Worm (Caenorhabditis elegans) whole organism, midembryonic: ENCODE results near the gene klp-11.

Experiments
- T22C8.4 ChIP-seq: fragments of 200-800 bp; sonication (Bioruptor generic); IDR thresholded peaks from 2 replicates; pipeline ENCODE4 v1.3.6; 2022; ENCODE audit warnings: missing genetic modification characterization, missing compliant biosample characterization
- cog-1 ChIP-seq: sonication (generic microtip); optimal IDR thresholded peaks from 2 replicates; lab custom pipeline; 2016; ENCODE audit warnings: missing genetic modification characterization, missing compliant biosample characterization
- flt-1 ChIP-seq: fragments of 200-800 bp; sonication (Bioruptor generic); IDR thresholded peaks from 2 replicates; pipeline ENCODE4 v1.3.6; 2022; ENCODE audit warnings: missing genetic modification characterization, missing compliant biosample characterization
- klf-2 ChIP-seq: fragments of 200-800 bp; sonication (Bioruptor generic); conservative IDR thresholded peaks from 2 replicates; pipeline ENCODE4 v1.3.6; 2022; ENCODE audit warnings: missing genetic modification reagents, missing genetic modification characterization, missing compliant biosample characterization
- med-1 ChIP-seq: sonication (generic microtip); optimal IDR thresholded peaks from 2 replicates; lab custom pipeline; 2017; ENCODE audit warnings: missing genetic modification characterization, mild to moderate bottlenecking, missing compliant biosample characterization, antibody characterized with exemption, missing genetic modification reagents; ENCODE audit not compliant: insufficient read depth
- ref-1 ChIP-seq: fragments of 200-800 bp; sonication (Bioruptor generic); conservative IDR thresholded peaks from 2 replicates; pipeline ENCODE4 v1.3.6; 2022; ENCODE audit warnings: missing genetic modification reagents, missing genetic modification characterization, missing compliant biosample characterization
- tab-1 ChIP-seq: fragments of 200-800 bp; sonication (Bioruptor generic); IDR thresholded peaks from 2 replicates; pipeline ENCODE4 v1.3.6; 2022; ENCODE audit warnings: missing genetic modification characterization, missing compliant biosample characterization
- ztf-23 ChIP-seq: fragments of 200-800 bp; sonication (Bioruptor generic); IDR thresholded peaks from 2 replicates; pipeline ENCODE4 v1.3.6; 2022; ENCODE audit warnings: missing genetic modification reagents, missing genetic modification characterization, missing compliant biosample characterization
- ztf-29 ChIP-seq: fragments of 200-800 bp; sonication (Bioruptor generic); IDR thresholded peaks from 2 replicates; pipeline ENCODE4 v1.3.6; 2022; ENCODE audit warnings: missing genetic modification reagents, missing genetic modification characterization, missing compliant biosample characterization

The klp-11 gene

DNA sequence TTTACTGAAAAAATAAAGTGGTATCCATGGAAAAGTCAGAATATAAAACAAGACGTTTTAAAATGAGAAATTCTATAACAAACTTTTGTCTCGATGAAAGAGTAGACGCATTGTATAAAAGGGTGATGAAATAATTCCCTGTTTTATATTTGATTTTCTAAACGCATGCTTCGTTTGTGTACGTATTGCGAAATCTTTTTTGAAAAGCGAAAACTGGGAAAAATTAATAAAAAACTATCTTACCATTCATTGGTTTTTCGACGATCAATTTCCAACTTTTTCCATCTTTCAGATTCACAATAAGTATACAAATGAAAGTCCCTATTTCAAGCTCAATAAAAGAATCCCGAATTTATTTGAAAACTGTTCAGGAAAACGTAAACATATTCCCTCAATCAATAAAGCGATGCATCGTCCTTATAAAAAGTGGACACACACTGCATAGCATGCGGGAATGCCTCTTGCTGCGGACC, 23.0 kb upstream of the klp-11 start, which contains the start of gene C33D9.13:
TSS of gene C33D9.13 (minus strand) at position 423 of the 473 bp plus-strand sequence.
- TF ChIP-seq ref-1 (GFP tag; lab: Robert Waterston, UW) (no peak), flt-1 (no peak), ztf-23 (GFP tag; lab: Robert Waterston, UW) (no peak), cog-1 (tag; lab: Kevin White, UChicago) (no peak), med-1 (GFP tag; lab: Kevin White, UChicago) (no peak), T22C8.4 (no peak), tab-1 (GFP tag; lab: Robert Waterston, UW) (no peak), ztf-29 (no peak), klf-2 (GFP tag; lab: Robert Waterston, UW) (no peak)

DNA sequence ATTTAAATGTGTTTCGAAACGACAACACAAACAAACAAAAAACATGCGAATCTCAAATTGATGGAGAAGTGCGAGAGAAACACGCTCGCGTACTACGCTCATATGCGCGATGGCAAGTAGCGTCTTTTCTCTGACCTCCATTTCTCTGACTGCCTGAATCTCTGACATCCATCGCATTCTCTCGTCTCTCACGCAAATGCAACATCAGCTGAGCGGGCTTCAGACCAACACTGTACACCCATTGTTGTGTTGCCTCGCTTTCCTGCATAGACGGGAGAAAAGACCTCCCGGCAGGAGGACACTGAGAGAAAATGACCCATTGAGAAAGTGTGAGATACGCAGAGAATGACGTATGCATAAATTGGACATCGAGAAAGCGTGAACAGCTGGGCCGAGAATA, 20.3 kb upstream of the klp-11 start:
- no peak for TF ChIP-seq ztf-23 (GFP tag; lab: Robert Waterston, UW)
- no peak for TF ChIP-seq klf-2 (GFP tag; lab: Robert Waterston, UW)
- no peak for TF ChIP-seq ref-1 (GFP tag; lab: Robert Waterston, UW)
- TF ChIP-seq ztf-29, result peak; percentile 92
- peak; percentile 93 for TF ChIP-seq cog-1 (tag; lab: Kevin White, UChicago)
- TF ChIP-seq tab-1 (GFP tag; lab: Robert Waterston, UW), result 0 out of 2 replicates have a peak, but pooled peaks have one; percentile 51
- TF ChIP-seq med-1 (GFP tag; lab: Kevin White, UChicago), result no peak
- TF ChIP-seq T22C8.4, result no peak
- peak; percentile 73 for TF ChIP-seq flt-1

DNA sequence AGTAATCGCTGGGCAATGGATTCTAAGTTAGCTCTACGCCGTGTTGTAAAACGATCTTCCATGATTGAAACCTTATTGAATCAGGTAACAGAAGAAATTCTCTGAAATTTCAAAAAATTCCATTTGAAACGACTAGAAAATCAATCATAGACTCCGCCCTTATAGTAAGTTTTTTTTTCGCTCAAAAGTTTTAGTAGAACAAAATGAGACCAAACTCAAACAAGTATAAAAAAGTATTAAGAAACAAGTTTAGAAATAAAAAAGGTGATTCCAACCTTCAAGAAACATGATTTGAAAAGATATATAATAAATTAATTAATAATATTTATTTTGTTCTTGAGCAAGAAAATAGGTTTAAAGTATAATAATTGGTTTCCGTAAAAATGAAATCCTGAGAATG, 16.2 kb upstream of the klp-11 start, which contains the start of gene C33D9.6:
TSS of gene C33D9.6 (minus strand) at position 101 of the 400 bp plus-strand sequence.
- no peak for TF ChIP-seq ztf-23 (GFP tag; lab: Robert Waterston, UW)
- TF ChIP-seq flt-1, result no peak
- no peak for TF ChIP-seq T22C8.4
- no peak for TF ChIP-seq tab-1 (GFP tag; lab: Robert Waterston, UW)
- no peak for TF ChIP-seq med-1 (GFP tag; lab: Kevin White, UChicago)
- no peak for TF ChIP-seq cog-1 (tag; lab: Kevin White, UChicago)
- no peak for TF ChIP-seq ref-1 (GFP tag; lab: Robert Waterston, UW)
- no peak for TF ChIP-seq klf-2 (GFP tag; lab: Robert Waterston, UW)
- no peak for TF ChIP-seq ztf-29

- TF ChIP-seq cog-1 (tag; lab: Kevin White, UChicago), result no peak
- no peak for TF ChIP-seq ref-1 (GFP tag; lab: Robert Waterston, UW)
- TF ChIP-seq ztf-23 (GFP tag; lab: Robert Waterston, UW), result no peak
- TF ChIP-seq med-1 (GFP tag; lab: Kevin White, UChicago), result no peak
- no peak for TF ChIP-seq tab-1 (GFP tag; lab: Robert Waterston, UW)
- TF ChIP-seq ztf-29, result no peak
- no peak for TF ChIP-seq klf-2 (GFP tag; lab: Robert Waterston, UW)
- no peak for TF ChIP-seq flt-1
- TF ChIP-seq T22C8.4, result no peak
Observed at ce11 chrIV:8772800-8773256, 11.0 kb upstream of the klp-11 start, which contains the start of gene F20C5.6. F20C5.6 (minus strand) TSS chrIV:8773206.

DNA sequence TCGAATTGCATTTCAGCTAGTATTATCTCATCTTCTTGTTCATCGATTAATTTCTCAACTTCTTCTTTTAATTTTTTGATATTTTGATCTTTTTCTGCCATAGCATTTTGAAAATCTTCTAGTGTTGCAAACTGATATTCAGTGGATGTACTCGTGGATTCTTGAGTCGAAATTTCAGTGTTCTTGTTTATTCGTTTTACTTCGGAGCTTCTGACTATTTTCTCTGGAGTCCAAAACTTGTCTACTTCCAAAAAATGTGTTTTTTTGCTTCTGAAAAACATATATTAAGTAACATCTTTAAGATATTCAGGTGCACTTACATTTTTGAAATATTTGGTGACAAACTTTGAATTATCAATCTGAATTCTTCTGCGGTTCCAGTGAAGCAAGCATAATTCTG, 7.7 kb upstream of the klp-11 start, which contains the start of gene F20C5.5:
TSS of gene F20C5.5 (minus strand) at position 101 of the 400 bp plus-strand sequence.
- TF ChIP-seq cog-1 (tag; lab: Kevin White, UChicago) (no peak), flt-1 (no peak), T22C8.4 (no peak), med-1 (GFP tag; lab: Kevin White, UChicago) (no peak), ref-1 (GFP tag; lab: Robert Waterston, UW) (no peak), ztf-29 (no peak), tab-1 (GFP tag; lab: Robert Waterston, UW) (no peak), ztf-23 (GFP tag; lab: Robert Waterston, UW) (no peak), klf-2 (GFP tag; lab: Robert Waterston, UW) (no peak)

DNA sequence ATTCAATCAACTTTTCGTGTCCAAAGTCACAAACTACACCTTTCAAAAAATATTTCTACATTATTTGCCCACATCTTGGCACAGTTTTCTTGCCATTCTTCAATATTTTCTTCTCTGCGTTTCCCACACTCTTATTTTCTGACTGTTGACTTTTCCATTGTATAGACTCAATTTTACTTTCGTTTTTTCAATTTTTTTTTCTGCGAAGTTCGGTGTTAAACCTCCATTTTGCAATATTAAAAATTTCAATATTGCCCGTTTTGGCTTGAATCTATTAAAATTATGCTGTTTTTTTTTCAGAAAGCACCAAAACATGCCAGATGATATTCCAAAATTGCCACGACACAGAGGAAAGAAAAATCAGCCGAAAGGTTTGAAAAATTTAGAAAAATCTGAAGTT, 2.7 kb upstream of the klp-11 start, which contains the start of gene cdc-50.B:
TSS of gene cdc-50.B (plus strand) at position 301 of the 400 bp plus-strand sequence.
- TF ChIP-seq T22C8.4, result no peak

DNA sequence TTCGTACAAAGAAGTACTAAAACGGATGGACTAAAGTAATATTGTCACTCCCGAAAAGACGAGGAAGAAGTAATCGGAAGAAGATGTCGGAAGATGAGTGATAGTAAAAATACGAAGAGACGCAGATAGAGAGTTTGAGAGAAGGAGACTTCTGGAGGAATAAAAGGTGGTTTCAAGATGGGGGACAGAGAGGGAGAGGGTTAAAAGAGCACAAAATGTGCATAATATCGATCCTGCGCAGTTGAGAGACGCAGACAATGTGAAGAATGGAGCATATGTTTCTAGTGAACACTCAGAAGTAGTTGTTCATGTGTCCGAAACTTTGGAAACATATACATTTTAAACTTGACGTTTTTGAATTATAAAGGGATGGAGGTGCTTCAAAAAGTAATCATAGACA, 605 bp upstream of the klp-11 start:
- TF ChIP-seq med-1 (GFP tag; lab: Kevin White, UChicago) (no peak), T22C8.4 (peak; percentile 74), cog-1 (tag; lab: Kevin White, UChicago) (peak; percentile 47)

ce11 chrIV:8758620-8759019, 3.2 kb downstream of the klp-11 start:
- TF ChIP-seq tab-1 (GFP tag; lab: Robert Waterston, UW) (no peak), klf-2 (GFP tag; lab: Robert Waterston, UW) (no peak), ref-1 (GFP tag; lab: Robert Waterston, UW) (no peak)

ce11 chrIV:8757729-8758128, 4.1 kb downstream of the klp-11 start:
- TF ChIP-seq med-1 (GFP tag; lab: Kevin White, UChicago) (no peak), tab-1 (GFP tag; lab: Robert Waterston, UW) (no peak), ztf-29 (no peak), T22C8.4 (no peak), klf-2 (GFP tag; lab: Robert Waterston, UW) (no peak), flt-1 (no peak), ref-1 (GFP tag; lab: Robert Waterston, UW) (no peak), cog-1 (tag; lab: Kevin White, UChicago) (no peak), ztf-23 (GFP tag; lab: Robert Waterston, UW) (no peak)

DNA sequence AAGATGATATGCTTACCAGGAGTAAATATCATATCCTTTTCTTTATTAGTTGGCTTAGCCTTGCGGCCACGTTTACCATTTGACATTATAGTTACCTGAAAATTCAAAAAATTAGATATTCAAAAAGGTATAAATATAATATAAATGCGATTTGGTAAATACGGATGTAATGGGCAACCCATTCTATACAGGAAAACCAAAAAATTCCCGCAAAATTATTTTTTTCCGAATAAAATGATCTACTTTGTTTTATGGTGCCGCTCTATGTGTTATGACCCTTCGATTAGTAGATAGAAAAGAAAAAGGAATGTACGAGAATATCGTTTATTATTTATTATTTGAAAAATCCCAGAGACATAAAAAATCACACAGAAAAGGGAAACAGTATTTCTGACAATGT, 7.1 kb downstream of the klp-11 start, which contains the start of gene elli-1:
TSS of gene elli-1 (minus strand) at position 101 of the 400 bp plus-strand sequence.
- TF ChIP-seq T22C8.4, result no peak
- TF ChIP-seq flt-1, result no peak
- no peak for TF ChIP-seq ztf-23 (GFP tag; lab: Robert Waterston, UW)
- no peak for TF ChIP-seq ref-1 (GFP tag; lab: Robert Waterston, UW)
- TF ChIP-seq klf-2 (GFP tag; lab: Robert Waterston, UW), result no peak
- TF ChIP-seq ztf-29, result no peak
- TF ChIP-seq tab-1 (GFP tag; lab: Robert Waterston, UW), result no peak
- no peak for TF ChIP-seq cog-1 (tag; lab: Kevin White, UChicago)
- no peak for TF ChIP-seq med-1 (GFP tag; lab: Kevin White, UChicago)
